Fruit fly (Drosophila melanogaster) whole organism, embryonic: ENCODE measurements around the gene Tsp96F.

Experiments used
- Atf-2 ChIP-seq: fragments of 200-800 bp; sonication (Bioruptor generic); optimal IDR thresholded peaks from 2 replicates; lab custom pipeline; 2016; ENCODE audit warnings: missing biosample characterization, missing genetic modification characterization
- BEAF-32 ChIP-seq: fragments of 200-800 bp; sonication (Bioruptor generic); optimal IDR thresholded peaks from 3 replicates; lab custom pipeline; 2017; ENCODE audit warnings: missing biosample characterization, missing genetic modification characterization, mild to moderate bottlenecking, moderate library complexity, missing genetic modification reagents
- CG10565 ChIP-seq: fragments of 200-800 bp; sonication (Bioruptor generic); optimal IDR thresholded peaks from 3 replicates; lab custom pipeline; 2016; ENCODE audit warnings: missing biosample characterization, mild to moderate bottlenecking, missing genetic modification characterization
- CG10959 ChIP-seq: fragments of 200-800 bp; sonication (Bioruptor generic); IDR thresholded peaks from 2 replicates; pipeline ENCODE4 v1.3.6; 2022; ENCODE audit warnings: missing biosample characterization, missing genetic modification characterization
- CG11398 ChIP-seq: fragments of 200-800 bp; sonication (Bioruptor generic); optimal IDR thresholded peaks from 2 replicates; lab custom pipeline; 2016; ENCODE audit warnings: missing biosample characterization, missing genetic modification characterization
- CG12391 ChIP-seq: fragments of 200-800 bp; sonication (Bioruptor generic); optimal IDR thresholded peaks from 3 replicates; lab custom pipeline; 2018; ENCODE audit warnings: missing biosample characterization, mild to moderate bottlenecking, missing genetic modification characterization, moderate library complexity
- CG12659 ChIP-seq: fragments of 200-800 bp; sonication (Bioruptor generic); optimal IDR thresholded peaks from 3 replicates; lab custom pipeline; 2017; ENCODE audit warnings: mild to moderate bottlenecking, missing biosample characterization, missing genetic modification reagents, missing genetic modification characterization
- CG15011 ChIP-seq: fragments of 200-800 bp; sonication (Bioruptor generic); optimal IDR thresholded peaks from 3 replicates; lab custom pipeline; 2018; ENCODE audit warnings: missing biosample characterization, mild to moderate bottlenecking, missing genetic modification characterization
- CG15696 ChIP-seq: fragments of 200-800 bp; sonication (Bioruptor generic); optimal IDR thresholded peaks from 2 replicates; lab custom pipeline; 2019; ENCODE audit warnings: missing biosample characterization, mild to moderate bottlenecking, missing genetic modification characterization, moderate library complexity
- CG1647 ChIP-seq: fragments of 200-800 bp; sonication (Bioruptor generic); optimal IDR thresholded peaks from 3 replicates; lab custom pipeline; 2016; ENCODE audit warnings: missing biosample characterization, missing genetic modification characterization
- CG1792 ChIP-seq: fragments of 200-800 bp; sonication (Bioruptor generic); optimal IDR thresholded peaks from 2 replicates; lab custom pipeline; 2016; ENCODE audit warnings: missing biosample characterization, missing genetic modification characterization
- CG2120 ChIP-seq: fragments of 200-800 bp; sonication (Bioruptor generic); optimal IDR thresholded peaks from 3 replicates; lab custom pipeline; 2016; ENCODE audit warnings: missing biosample characterization, missing genetic modification characterization
- CG2678 ChIP-seq: fragments of 200-800 bp; sonication (Bioruptor generic); optimal IDR thresholded peaks from 3 replicates; lab custom pipeline; 2019; ENCODE audit warnings: missing biosample characterization, mild to moderate bottlenecking, missing genetic modification characterization, moderate library complexity
- CG32772 ChIP-seq: fragments of 200-800 bp; sonication (Bioruptor generic); IDR thresholded peaks from 2 replicates; pipeline ENCODE4 v1.3.6; 2022; ENCODE audit warnings: missing biosample characterization, missing genetic modification characterization
- CG6791 ChIP-seq: fragments of 200-800 bp; sonication (Bioruptor generic); IDR thresholded peaks from 3 replicates; pipeline ENCODE4 v1.3.6; 2022; ENCODE audit warnings: missing biosample characterization, missing genetic modification characterization; ENCODE audit not compliant: partially characterized antibody
- CG8290 ChIP-seq, 3 experiments: fragments of 200-800 bp; sonication (Bioruptor generic); optimal IDR thresholded peaks; 2 replicates each; lab custom pipeline; 2016 to 2019; ENCODE audit warnings: missing biosample characterization in 3 of 3, missing genetic modification characterization in 3 of 3, mild to moderate bottlenecking in 2 of 3, moderate library complexity in 1 of 3
- CG9727 ChIP-seq: fragments of 200-800 bp; sonication (Bioruptor generic); optimal IDR thresholded peaks from 3 replicates; lab custom pipeline; 2017; ENCODE audit warnings: missing biosample characterization, mild to moderate bottlenecking, missing genetic modification characterization
- CG9932 ChIP-seq: fragments of 200-800 bp; sonication (Bioruptor generic); IDR thresholded peaks from 2 replicates; pipeline ENCODE4 v1.3.6; 2022; ENCODE audit warnings: missing biosample characterization, missing genetic modification characterization
- Dbx ChIP-seq: fragments of 200-800 bp; sonication (Bioruptor generic); IDR thresholded peaks from 3 replicates; pipeline ENCODE4 v1.3.6; 2022; ENCODE audit warnings: missing biosample characterization, missing genetic modification characterization
- Dek ChIP-seq: fragments of 200-800 bp; sonication (Bioruptor generic); optimal IDR thresholded peaks from 3 replicates; lab custom pipeline; 2019; ENCODE audit warnings: missing biosample characterization, mild to moderate bottlenecking, missing genetic modification characterization, moderate library complexity
- E2f1 ChIP-seq: fragments of 200-800 bp; sonication (Bioruptor generic); IDR thresholded peaks from 2 replicates; pipeline ENCODE4 v1.3.6; 2022; ENCODE audit warnings: missing biosample characterization, missing genetic modification characterization
- HLHmδ ChIP-seq: fragments of 200-800 bp; sonication (Bioruptor generic); optimal IDR thresholded peaks from 2 replicates; lab custom pipeline; 2018; ENCODE audit warnings: missing biosample characterization, mild to moderate bottlenecking, missing genetic modification characterization, moderate library complexity
- Hr78 ChIP-seq, 2 experiments: fragments of 200-800 bp in 1 of 2; fragments of >200 bp in 1 of 2; sonication (Bioruptor generic) in 1 of 2; optimal IDR thresholded peaks; 2 replicates each; lab custom pipeline; 2017 to 2019; ENCODE audit warnings: missing biosample characterization in 2 of 2, missing genetic modification characterization in 2 of 2, mild to moderate bottlenecking in 1 of 2, moderate library complexity in 1 of 2
- Hsf ChIP-seq: fragments of 200-800 bp; sonication (Bioruptor generic); optimal IDR thresholded peaks from 3 replicates; lab custom pipeline; 2016; ENCODE audit warnings: missing biosample characterization, missing genetic modification characterization
- Med ChIP-seq: fragments of 200-800 bp; sonication (Bioruptor generic); peaks from one replicate; lab custom pipeline; 2016; ENCODE audit warnings: missing biosample characterization, missing genetic modification characterization, mild to moderate bottlenecking, inconsistent platforms, moderate library complexity
- Meics ChIP-seq: fragments of 200-800 bp; sonication (Bioruptor generic); optimal IDR thresholded peaks from 2 replicates; lab custom pipeline; 2017; ENCODE audit warnings: missing biosample characterization, mild to moderate bottlenecking, missing genetic modification characterization
- Mrtf ChIP-seq: fragments of 200-800 bp; sonication (Bioruptor generic); IDR thresholded peaks from 3 replicates; pipeline ENCODE4 v1.3.6; 2022; ENCODE audit warnings: missing biosample characterization, missing genetic modification characterization
- NC2α ChIP-seq: fragments of 200-800 bp; sonication (Bioruptor generic); optimal IDR thresholded peaks from 2 replicates; lab custom pipeline; 2016; ENCODE audit warnings: missing biosample characterization, missing genetic modification characterization
- Nf-YB ChIP-seq: fragments of 200-800 bp; sonication (Bioruptor generic); optimal IDR thresholded peaks from 3 replicates; lab custom pipeline; 2019; ENCODE audit warnings: missing biosample characterization, mild to moderate bottlenecking, missing genetic modification characterization, moderate library complexity
- Nf-YC ChIP-seq: fragments of 200-800 bp; optimal IDR thresholded peaks from 3 replicates; lab custom pipeline; 2019; ENCODE audit warnings: missing biosample characterization, mild to moderate bottlenecking, missing genetic modification characterization, moderate library complexity
- Side ChIP-seq: fragments of 200-800 bp; sonication (Bioruptor generic); optimal IDR thresholded peaks from 2 replicates; lab custom pipeline; 2016; ENCODE audit warnings: missing biosample characterization, missing genetic modification characterization
- Sry-β ChIP-seq: fragments of 200-800 bp; sonication (Bioruptor generic); optimal IDR thresholded peaks from 2 replicates; lab custom pipeline; 2018; ENCODE audit warnings: missing biosample characterization, mild to moderate bottlenecking, missing genetic modification characterization, moderate library complexity
- TFAM ChIP-seq: fragments of 200-800 bp; sonication (Bioruptor generic); optimal IDR thresholded peaks from 2 replicates; lab custom pipeline; 2017; ENCODE audit warnings: missing biosample characterization, missing genetic modification characterization, inconsistent platforms
- Vsx1 ChIP-seq: fragments of 200-800 bp; sonication (Bioruptor generic); optimal IDR thresholded peaks from 2 replicates; lab custom pipeline; 2017; ENCODE audit warnings: missing biosample characterization, mild to moderate bottlenecking, missing genetic modification characterization, missing genetic modification reagents
- Xrp1 ChIP-seq: fragments of 200-800 bp; sonication (Bioruptor generic); IDR thresholded peaks from 2 replicates; pipeline ENCODE4 v1.3.6; 2022; ENCODE audit warnings: missing biosample characterization, missing genetic modification characterization
- ash1 ChIP-seq: fragments of 200-800 bp; sonication (Bioruptor generic); optimal IDR thresholded peaks from 2 replicates; lab custom pipeline; 2018; ENCODE audit warnings: missing biosample characterization, mild to moderate bottlenecking, missing genetic modification characterization
- bab2 ChIP-seq: fragments of 200-800 bp; sonication (Bioruptor generic); optimal IDR thresholded peaks from 2 replicates; lab custom pipeline; 2016; ENCODE audit warnings: missing biosample characterization, missing genetic modification characterization
- ind ChIP-seq: fragments of 200-800 bp; sonication (Bioruptor generic); optimal IDR thresholded peaks from 3 replicates; lab custom pipeline; 2016; ENCODE audit warnings: missing biosample characterization, missing genetic modification characterization
- inv ChIP-seq: fragments of 200-800 bp; sonication (Bioruptor generic); IDR thresholded peaks from 2 replicates; pipeline ENCODE4 v1.3.6; 2022; ENCODE audit warnings: missing biosample characterization, missing genetic modification characterization; ENCODE audit not compliant: partially characterized antibody
- jigr1 ChIP-seq: fragments of 200-800 bp; sonication (Bioruptor generic); IDR thresholded peaks from 3 replicates; pipeline ENCODE4 v1.3.6; 2022; ENCODE audit warnings: missing biosample characterization, missing genetic modification characterization
- luna ChIP-seq: fragments of 200-800 bp; sonication (Bioruptor generic); optimal IDR thresholded peaks from 2 replicates; lab custom pipeline; 2016; ENCODE audit warnings: missing biosample characterization, missing genetic modification characterization
- odd ChIP-seq: fragments of 200-800 bp; sonication (Bioruptor generic); optimal IDR thresholded peaks from 2 replicates; lab custom pipeline; 2017; ENCODE audit warnings: missing biosample characterization, mild to moderate bottlenecking, missing genetic modification characterization
- salm ChIP-seq: fragments of 200-800 bp; sonication (Bioruptor generic); optimal IDR thresholded peaks from 2 replicates; lab custom pipeline; 2018; ENCODE audit warnings: missing biosample characterization, mild to moderate bottlenecking, missing genetic modification characterization
- schlank ChIP-seq: fragments of 200-800 bp; sonication (Bioruptor generic); optimal IDR thresholded peaks from 2 replicates; lab custom pipeline; 2018; ENCODE audit warnings: missing biosample characterization, mild to moderate bottlenecking, missing genetic modification characterization
- sd ChIP-seq: fragments of 200-800 bp; sonication (Bioruptor generic); optimal IDR thresholded peaks from 3 replicates; lab custom pipeline; 2018; ENCODE audit warnings: missing biosample characterization, mild to moderate bottlenecking, missing genetic modification characterization, moderate library complexity
- sisA ChIP-seq: fragments of 200-800 bp; sonication (Bioruptor generic); IDR thresholded peaks from 2 replicates; pipeline ENCODE4 v1.3.6; 2022; ENCODE audit warnings: missing biosample characterization, missing genetic modification characterization
- sqz ChIP-seq: fragments of 200-800 bp; sonication (Bioruptor generic); optimal IDR thresholded peaks from 3 replicates; lab custom pipeline; 2018; ENCODE audit warnings: missing biosample characterization, mild to moderate bottlenecking, missing genetic modification characterization
- stwl ChIP-seq: fragments of 200-800 bp; sonication (Bioruptor generic); optimal IDR thresholded peaks from 3 replicates; lab custom pipeline; 2018; ENCODE audit warnings: missing biosample characterization, mild to moderate bottlenecking, missing genetic modification characterization, moderate library complexity

Tsp96F gene

DNA sequence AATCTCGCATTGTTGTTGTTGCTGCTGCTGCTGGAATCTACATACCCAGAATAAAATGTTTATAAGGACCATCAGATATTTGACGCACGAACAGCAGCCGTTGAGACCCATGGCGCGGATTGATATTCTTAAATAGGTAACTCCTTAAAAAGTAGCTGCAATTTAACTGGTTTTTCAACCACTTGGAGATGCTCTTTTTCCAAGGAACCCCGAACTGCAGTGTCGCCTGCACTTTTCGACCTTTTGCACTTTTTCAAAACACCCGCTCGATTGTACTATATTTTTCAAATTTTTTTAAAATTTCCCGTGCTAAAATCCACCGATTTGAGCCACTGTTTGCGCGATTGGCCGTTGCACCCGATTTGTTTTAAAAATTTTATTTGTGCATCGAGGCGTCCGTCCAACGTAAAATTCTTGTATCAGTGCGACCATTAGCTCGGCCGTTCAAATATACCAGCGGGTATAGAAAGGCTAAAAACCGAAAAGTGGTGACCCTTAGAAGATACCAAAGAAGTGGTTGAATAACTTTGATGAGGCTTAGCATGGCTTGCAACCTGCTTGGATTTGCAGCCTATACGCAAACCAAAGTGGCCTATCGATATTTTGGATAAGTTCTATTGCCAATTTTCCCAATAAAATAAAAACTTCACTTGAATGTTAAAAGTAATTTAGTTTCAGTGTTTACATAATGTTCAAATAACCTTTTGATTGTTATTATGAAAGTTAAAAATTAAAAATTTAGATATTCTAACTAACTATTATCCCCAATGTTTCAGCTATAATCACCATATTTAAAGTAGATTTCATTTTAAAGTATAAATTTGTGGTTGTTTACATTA, at the start of gene Tsp96F (continued):
- TF ChIP-seq CG11398 (GFP tag; lab: Kevin White, UChicago) (no peak), Side (no peak), sd (tag; lab: Kevin White, UChicago) (peak; percentile 45), Nf-YC (tag; lab: Kevin White, UChicago) (no peak), CG9932 (GFP tag; lab: Robert Waterston, UW) (no peak; the same call in 1 of the 2 replicates), Mrtf (GFP tag; lab: Robert Waterston, UW) (no peak), Hr78 (GFP tag; optimal IDR thresholded peaks at IDR 0.05; lab: Kevin White, UChicago) (no peak), Hsf (no peak), CG32772 (no peak), CG6791 (peak; percentile 69), NC2α (GFP tag; lab: Kevin White, UChicago) (no peak), bab2 (GFP tag; lab: Kevin White, UChicago) (no peak), BEAF-32 (GFP tag; lab: Kevin White, UChicago) (peak; percentile 81), schlank (no peak), CG12659 (GFP tag; lab: Kevin White, UChicago) (peak; percentile 52), HLHmδ (GFP tag; lab: Kevin White, UChicago) (peak; percentile 13), Nf-YB (GFP tag; lab: Kevin White, UChicago) (no peak), salm (tag; lab: Kevin White, UChicago) (no peak), CG2120 (GFP tag; lab: Kevin White, UChicago) (no peak), CG9727 (GFP tag; lab: Kevin White, UChicago) (no peak), CG15011 (GFP tag; lab: Kevin White, UChicago) (no peak), CG8290 (GFP tag; optimal IDR thresholded peaks at IDR 0.05; lab: Kevin White, UChicago) (no peak), CG8290 (tag; optimal IDR thresholded peaks at IDR 0.05; lab: Kevin White, UChicago) (peak in 1 of 2 experiments; percentile 81), E2f1 (GFP tag; lab: Robert Waterston, UW) (no peak), CG15696 (peak; percentile 4), Dek (tag; lab: Kevin White, UChicago) (no peak), CG1792 (GFP tag; lab: Kevin White, UChicago) (no peak), inv (GFP tag; lab: Robert Waterston, UW) (peak; percentile 44; the same call in 1 of the 2 replicates), CG10565 (GFP tag; lab: Kevin White, UChicago) (no peak), Vsx1 (GFP tag; lab: Kevin White, UChicago) (no peak), Meics (no peak), CG1647 (GFP tag; lab: Kevin White, UChicago) (no peak), sqz (GFP tag; lab: Kevin White, UChicago) (no peak), CG10959 (GFP tag; lab: Robert Waterston, UW) (no peak), TFAM (GFP tag; lab: Kevin White, UChicago) (no peak), jigr1 (no peak), Xrp1 (GFP tag; lab: Robert Waterston, UW) (peak; percentile 8; the same call in 1 of the 2 replicates), Dbx (GFP tag; lab: Robert Waterston, UW) (no peak; the same call in 2 of the 3 replicates), Sry-β (GFP tag; lab: Kevin White, UChicago) (no peak), sisA (no peak), ash1 (no peak), ind (no peak), odd (no peak), stwl (tag; lab: Kevin White, UChicago) (no peak), Atf-2 (no peak), Med (GFP tag; lab: Kevin White, UChicago) (peak; percentile 83), CG12391 (tag; lab: Kevin White, UChicago) (no peak), luna (GFP tag; lab: Kevin White, UChicago) (no peak), CG2678 (no peak)
